Fruit fly (Drosophila melanogaster) whole organism, embryonic: ENCODE data around the gene Dnai2.
A peak's percentile ranks its signal among the peaks of the same experiment; 100 is the strongest.

Experiments used
- CG10274 ChIP-seq: fragments of 200-800 bp; sonication (Bioruptor generic); optimal IDR thresholded peaks from 3 replicates; lab custom pipeline; 2017; ENCODE audit warnings: missing biosample characterization, mild to moderate bottlenecking, missing genetic modification characterization
- CG12769 ChIP-seq: fragments of 200-800 bp; sonication (Bioruptor generic); optimal IDR thresholded peaks from 2 replicates; lab custom pipeline; 2019; ENCODE audit warnings: missing biosample characterization, mild to moderate bottlenecking, missing genetic modification characterization, moderate library complexity
- CG14441 ChIP-seq: fragments of 200-800 bp; sonication (Bioruptor generic); IDR thresholded peaks from 2 replicates; pipeline ENCODE4 v1.3.6; 2022; ENCODE audit warnings: missing biosample characterization, missing genetic modification characterization
- CG14860 ChIP-seq: fragments of 200-800 bp; sonication (Bioruptor generic); IDR thresholded peaks from 3 replicates; pipeline ENCODE4 v1.3.6; 2022; ENCODE audit warnings: missing biosample characterization, missing genetic modification characterization; ENCODE audit not compliant: partially characterized antibody
- CG15269 ChIP-seq: fragments of 200-800 bp; sonication (Bioruptor generic); optimal IDR thresholded peaks from 2 replicates; lab custom pipeline; 2018; ENCODE audit warnings: missing biosample characterization, mild to moderate bottlenecking, missing genetic modification characterization, moderate library complexity
- CG1602 ChIP-seq: fragments of 200-800 bp; sonication (Bioruptor generic); optimal IDR thresholded peaks from 3 replicates; lab custom pipeline; 2016; ENCODE audit warnings: missing biosample characterization, missing genetic modification characterization
- CG18599 ChIP-seq: fragments of 200-800 bp; sonication (Bioruptor generic); optimal IDR thresholded peaks from 3 replicates; lab custom pipeline; 2017; ENCODE audit warnings: missing biosample characterization, missing genetic modification characterization, mild to moderate bottlenecking, moderate library complexity, missing genetic modification reagents
- CG18619 ChIP-seq: fragments of 200-800 bp; sonication (Bioruptor generic); optimal IDR thresholded peaks from 3 replicates; lab custom pipeline; 2017; ENCODE audit warnings: missing biosample characterization, mild to moderate bottlenecking, missing genetic modification characterization
- CG31441 ChIP-seq: fragments of 200-800 bp; sonication (Bioruptor generic); IDR thresholded peaks from 2 replicates; pipeline ENCODE4 v1.3.6; 2022; ENCODE audit warnings: missing biosample characterization, missing genetic modification characterization
- CG3281 ChIP-seq: fragments of 200-800 bp; sonication (Bioruptor generic); optimal IDR thresholded peaks from 3 replicates; lab custom pipeline; 2017; ENCODE audit warnings: missing biosample characterization, mild to moderate bottlenecking, missing genetic modification characterization
- CG3995 ChIP-seq: fragments of 200-800 bp; sonication (Bioruptor generic); optimal IDR thresholded peaks from 3 replicates; lab custom pipeline; 2016; ENCODE audit warnings: missing biosample characterization, missing genetic modification characterization
- CG6254 ChIP-seq: fragments of 200-800 bp; sonication (Bioruptor generic); optimal IDR thresholded peaks from 3 replicates; lab custom pipeline; 2017; ENCODE audit warnings: mild to moderate bottlenecking, missing biosample characterization, missing genetic modification reagents, missing genetic modification characterization
- CG7372 ChIP-seq: fragments of 200-800 bp; sonication (Bioruptor generic); IDR thresholded peaks from 2 replicates; pipeline ENCODE4 v1.3.6; 2022; ENCODE audit warnings: missing biosample characterization, missing genetic modification characterization
- CG7839 ChIP-seq: fragments of 200-800 bp; sonication (Bioruptor generic); optimal IDR thresholded peaks from 3 replicates; lab custom pipeline; 2018; ENCODE audit warnings: missing biosample characterization, mild to moderate bottlenecking, missing genetic modification characterization, moderate library complexity
- CG9609 ChIP-seq: fragments of 200-800 bp; sonication (Bioruptor generic); optimal IDR thresholded peaks from 3 replicates; lab custom pipeline; 2016; ENCODE audit warnings: missing biosample characterization, missing genetic modification characterization
- CG9817 ChIP-seq: fragments of 200-800 bp; sonication (Bioruptor generic); optimal IDR thresholded peaks from 2 replicates; lab custom pipeline; 2018; ENCODE audit warnings: missing biosample characterization, mild to moderate bottlenecking, missing genetic modification characterization, moderate library complexity
- CoRest ChIP-seq: fragments of 200-800 bp; sonication (Bioruptor generic); optimal IDR thresholded peaks from 3 replicates; lab custom pipeline; 2018; ENCODE audit warnings: missing biosample characterization, mild to moderate bottlenecking, missing genetic modification characterization, moderate library complexity
- CrebB ChIP-seq: fragments of 200-800 bp; sonication (Bioruptor generic); optimal IDR thresholded peaks from 3 replicates; lab custom pipeline; 2018; ENCODE audit warnings: missing biosample characterization, mild to moderate bottlenecking, missing genetic modification characterization
- D ChIP-seq, 2 experiments: fragments of 200-800 bp in 1 of 2; fragments of >200 bp in 1 of 2; sonication (Bioruptor generic) in 1 of 2; optimal IDR thresholded peaks; 2 replicates in 1 of 2; 3 replicates in 1 of 2; lab custom pipeline; 2017; ENCODE audit warnings: mild to moderate bottlenecking in 1 of 2, missing biosample characterization in 1 of 2, missing genetic modification characterization in 1 of 2, missing genetic modification reagents in 1 of 2
- Dip2 ChIP-seq: fragments of 200-800 bp; sonication (Bioruptor generic); IDR thresholded peaks from 2 replicates; pipeline ENCODE4 v1.3.6; 2022; ENCODE audit warnings: missing biosample characterization, missing genetic modification characterization
- Eip74EF ChIP-seq, 2 experiments: fragments of 200-800 bp in 1 of 2; fragments of >200 bp in 1 of 2; sonication (Bioruptor generic) in 1 of 2; optimal IDR thresholded peaks; 2 replicates each; lab custom pipeline; 2017 to 2019; ENCODE audit warnings: missing biosample characterization in 2 of 2, missing genetic modification characterization in 2 of 2, mild to moderate bottlenecking in 1 of 2, moderate library complexity in 1 of 2
- Ets65A ChIP-seq: fragments of 200-800 bp; sonication (Bioruptor generic); peaks from one replicate; lab custom pipeline; 2016; ENCODE audit warnings: missing biosample characterization, missing genetic modification characterization
- H2.0 ChIP-seq: fragments of 200-800 bp; sonication (Bioruptor generic); IDR thresholded peaks from 2 replicates; pipeline ENCODE4 v1.3.6; 2022; ENCODE audit warnings: missing biosample characterization, missing genetic modification characterization
- Lpt ChIP-seq: fragments of >200 bp; optimal IDR thresholded peaks from 2 replicates; lab custom pipeline; 2018; ENCODE audit warnings: missing biosample characterization, missing genetic modification characterization
- NfI ChIP-seq: fragments of 200-800 bp; sonication (Bioruptor generic); optimal IDR thresholded peaks from 3 replicates; lab custom pipeline; 2018; ENCODE audit warnings: missing biosample characterization, mild to moderate bottlenecking, missing genetic modification characterization, moderate library complexity
- PHDP ChIP-seq: fragments of 200-800 bp; sonication (Bioruptor generic); optimal IDR thresholded peaks from 3 replicates; lab custom pipeline; 2018; ENCODE audit warnings: missing biosample characterization, mild to moderate bottlenecking, missing genetic modification characterization, moderate library complexity
- Xrp1 ChIP-seq: fragments of 200-800 bp; sonication (Bioruptor generic); IDR thresholded peaks from 2 replicates; pipeline ENCODE4 v1.3.6; 2022; ENCODE audit warnings: missing biosample characterization, missing genetic modification characterization
- bigmax ChIP-seq: fragments of 200-800 bp; sonication (Bioruptor generic); optimal IDR thresholded peaks from 2 replicates; lab custom pipeline; 2018; ENCODE audit warnings: missing biosample characterization, mild to moderate bottlenecking, missing genetic modification characterization
- chinmo ChIP-seq: fragments of 200-800 bp; sonication (Bioruptor generic); IDR thresholded peaks from 4 replicates; pipeline ENCODE4 v1.3.6; 2022; ENCODE audit warnings: missing biosample characterization, missing genetic modification characterization; ENCODE audit not compliant: partially characterized antibody
- chm ChIP-seq: fragments of 200-800 bp; sonication (Bioruptor generic); IDR thresholded peaks from 2 replicates; pipeline ENCODE4 v1.3.6; 2022; ENCODE audit warnings: missing biosample characterization, missing genetic modification characterization
- dmrt11E ChIP-seq: fragments of 200-800 bp; sonication (Bioruptor generic); optimal IDR thresholded peaks from 3 replicates; lab custom pipeline; 2018; ENCODE audit warnings: missing biosample characterization, mild to moderate bottlenecking, missing genetic modification characterization, moderate library complexity
- exex ChIP-seq: fragments of 200-800 bp; sonication (Bioruptor generic); optimal IDR thresholded peaks from 4 replicates; lab custom pipeline; 2018; ENCODE audit warnings: missing biosample characterization, mild to moderate bottlenecking, missing genetic modification characterization, moderate library complexity
- fd64A ChIP-seq: fragments of 200-800 bp; sonication (Bioruptor generic); optimal IDR thresholded peaks from 3 replicates; lab custom pipeline; 2018; ENCODE audit warnings: missing biosample characterization, mild to moderate bottlenecking, missing genetic modification characterization
- ftz-f1 ChIP-seq: fragments of 200-800 bp; sonication (Bioruptor generic); optimal IDR thresholded peaks from 2 replicates; lab custom pipeline; 2016; ENCODE audit warnings: missing biosample characterization, missing genetic modification characterization
- fu2 ChIP-seq: fragments of 200-800 bp; sonication (Bioruptor generic); optimal IDR thresholded peaks from 2 replicates; lab custom pipeline; 2016; ENCODE audit warnings: missing biosample characterization, missing genetic modification characterization
- gem ChIP-seq: fragments of 200-800 bp; sonication (Bioruptor generic); optimal IDR thresholded peaks from 2 replicates; lab custom pipeline; 2019; ENCODE audit warnings: missing biosample characterization, mild to moderate bottlenecking, missing genetic modification characterization, moderate library complexity
- gsb ChIP-seq: fragments of 200-800 bp; sonication (Bioruptor generic); IDR thresholded peaks from 2 replicates; pipeline ENCODE4 v1.3.6; 2022; ENCODE audit warnings: missing biosample characterization, missing genetic modification characterization
- gsb-n ChIP-seq: fragments of 200-800 bp; sonication (Bioruptor generic); optimal IDR thresholded peaks from 3 replicates; lab custom pipeline; 2018; ENCODE audit warnings: missing biosample characterization, mild to moderate bottlenecking, missing genetic modification characterization
- her ChIP-seq: fragments of 200-800 bp; sonication (Bioruptor generic); optimal IDR thresholded peaks from 2 replicates; lab custom pipeline; 2016; ENCODE audit warnings: missing biosample characterization, missing genetic modification characterization
- hkb ChIP-seq, 2 experiments: fragments of 200-800 bp in 1 of 2; fragments of >200 bp in 1 of 2; sonication (Bioruptor generic) in 1 of 2; IDR thresholded peaks in 1 of 2; optimal IDR thresholded peaks in 1 of 2; 2 replicates each; pipeline versions ENCODE4 v1.3.6 to Lab custom; 2017 to 2022; ENCODE audit warnings: missing biosample characterization in 1 of 2, missing genetic modification characterization in 1 of 2
- lmd ChIP-seq: fragments of 200-800 bp; sonication (Bioruptor generic); IDR thresholded peaks from 2 replicates; pipeline ENCODE4 v1.3.6; 2022; ENCODE audit warnings: missing biosample characterization, missing genetic modification characterization
- peb ChIP-seq: fragments of 200-800 bp; sonication (Bioruptor generic); IDR thresholded peaks from 2 replicates; pipeline ENCODE4 v1.3.6; 2022; ENCODE audit warnings: missing biosample characterization, missing genetic modification characterization
- row ChIP-seq: fragments of 200-800 bp; sonication (Bioruptor generic); IDR thresholded peaks from 3 replicates; pipeline ENCODE4 v1.3.6; 2022; ENCODE audit warnings: missing biosample characterization, missing genetic modification characterization
- sc ChIP-seq, 3 experiments: fragments of >200 bp in 2 of 3; fragments of 200-800 bp in 1 of 3; sonication (Bioruptor generic) in 1 of 3; optimal IDR thresholded peaks; 2 replicates in 2 of 3; 3 replicates in 1 of 3; lab custom pipeline; 2017; ENCODE audit warnings: mild to moderate bottlenecking in 1 of 3, missing biosample characterization in 1 of 3, missing genetic modification characterization in 1 of 3, missing genetic modification reagents in 1 of 3
- slp2 ChIP-seq: fragments of 200-800 bp; sonication (Bioruptor generic); optimal IDR thresholded peaks from 2 replicates; lab custom pipeline; 2016; ENCODE audit warnings: missing biosample characterization, missing genetic modification characterization
- stc ChIP-seq: fragments of 200-800 bp; sonication (Bioruptor generic); IDR thresholded peaks from 2 replicates; pipeline ENCODE4 v1.3.6; 2022; ENCODE audit warnings: missing biosample characterization, missing genetic modification characterization
- sug ChIP-seq: fragments of 200-800 bp; optimal IDR thresholded peaks from 2 replicates; lab custom pipeline; 2019; ENCODE audit warnings: missing biosample characterization, mild to moderate bottlenecking, missing genetic modification characterization, moderate library complexity
- trem ChIP-seq: fragments of 200-800 bp; optimal IDR thresholded peaks from 3 replicates; lab custom pipeline; 2019; ENCODE audit warnings: missing biosample characterization, mild to moderate bottlenecking, missing genetic modification characterization, moderate library complexity
- zen ChIP-seq: fragments of 200-800 bp; sonication (Bioruptor generic); optimal IDR thresholded peaks from 3 replicates; lab custom pipeline; 2018; ENCODE audit warnings: missing biosample characterization, mild to moderate bottlenecking, missing genetic modification characterization, moderate library complexity

Dnai2 gene

dm6 chr3L:11721498-11721946, 22.5 kb upstream of the Dnai2 start:
- peak; percentile 38 for TF ChIP-seq CG7839 (tag; lab: Kevin White, UChicago)
- no peak for TF ChIP-seq CG9609
- TF ChIP-seq her (GFP tag; lab: Kevin White, UChicago) = no peak
- peak; percentile 9 for TF ChIP-seq NfI (GFP tag; lab: Kevin White, UChicago)
- TF ChIP-seq Xrp1 (GFP tag; lab: Robert Waterston, UW) = peak; percentile 54; the same call in 1 of the 2 replicates
- TF ChIP-seq CrebB (tag; lab: Kevin White, UChicago) = no peak
- no peak for TF ChIP-seq zen (tag; lab: Kevin White, UChicago)
- TF ChIP-seq row (GFP tag; lab: Robert Waterston, UW) = peak; percentile 82
- TF ChIP-seq fd64A = no peak
- no peak for TF ChIP-seq ftz-f1
- TF ChIP-seq trem = no peak
- TF ChIP-seq sc (optimal IDR thresholded peaks at IDR 0.05; lab: Kevin White, UChicago) = no peak
- TF ChIP-seq sc (GFP tag; optimal IDR thresholded peaks at IDR 0.05; lab: Kevin White, UChicago) = no peak
- peak; percentile 46 for TF ChIP-seq CG14441 (GFP tag; lab: Robert Waterston, UW)
- TF ChIP-seq CG14860 (GFP tag; lab: Robert Waterston, UW) = no peak
- TF ChIP-seq gsb-n (tag; lab: Kevin White, UChicago) = no peak
- TF ChIP-seq CG18599 (GFP tag; lab: Kevin White, UChicago) = peak; percentile 42
- peak; percentile 17 for TF ChIP-seq CoRest
- TF ChIP-seq hkb (optimal IDR thresholded peaks at IDR 0.05; lab: Kevin White, UChicago) = no peak
- TF ChIP-seq hkb (GFP tag; IDR thresholded peaks at IDR 0.05; lab: Robert Waterston, UW) = 0 out of 2 replicates have a peak, but pooled peaks have one; percentile 26
- peak; percentile 33 for TF ChIP-seq exex (tag; lab: Kevin White, UChicago)
- no peak for TF ChIP-seq dmrt11E (tag; lab: Kevin White, UChicago)
- no peak for TF ChIP-seq CG3995 (GFP tag; lab: Kevin White, UChicago)
- TF ChIP-seq CG10274 (GFP tag; lab: Kevin White, UChicago) = no peak
- TF ChIP-seq CG3281 (GFP tag; lab: Kevin White, UChicago) = peak; percentile 20
- TF ChIP-seq peb = no peak
- TF ChIP-seq CG12769 (tag; lab: Kevin White, UChicago) = peak; percentile 52
- no peak for TF ChIP-seq CG31441 (GFP tag; lab: Robert Waterston, UW)
- no peak for TF ChIP-seq bigmax (GFP tag; lab: Kevin White, UChicago)
- TF ChIP-seq chinmo (GFP tag; lab: Robert Waterston, UW) = no peak
- no peak for TF ChIP-seq CG6254 (GFP tag; lab: Kevin White, UChicago)
- TF ChIP-seq slp2 (GFP tag; lab: Kevin White, UChicago) = no peak
- TF ChIP-seq CG7372 (GFP tag; lab: Robert Waterston, UW) = peak; percentile 42; the same call in 1 of the 2 replicates
- TF ChIP-seq H2.0 (GFP tag; lab: Robert Waterston, UW) = no peak
- no peak for TF ChIP-seq Ets65A (GFP tag; lab: Kevin White, UChicago)
- peak; percentile 99 for TF ChIP-seq sug (tag; lab: Kevin White, UChicago)
- peak; percentile 4; the same call in 1 of the 2 replicates for TF ChIP-seq lmd (GFP tag; lab: Robert Waterston, UW)
- TF ChIP-seq PHDP (tag; lab: Kevin White, UChicago) = peak; percentile 41
- peak; percentile 50 for TF ChIP-seq gem
- TF ChIP-seq CG9817 = peak; percentile 27
- TF ChIP-seq D (optimal IDR thresholded peaks at IDR 0.05; lab: Kevin White, UChicago) = no peak
- TF ChIP-seq D (GFP tag; optimal IDR thresholded peaks at IDR 0.05; lab: Kevin White, UChicago) = no peak
- no peak for TF ChIP-seq Dip2 (GFP tag; lab: Robert Waterston, UW)
- TF ChIP-seq gsb (GFP tag; lab: Robert Waterston, UW) = peak; percentile 49
- no peak for TF ChIP-seq chm
- no peak for TF ChIP-seq stc (GFP tag; lab: Robert Waterston, UW)
- no peak for TF ChIP-seq fu2 (GFP tag; lab: Kevin White, UChicago)
- TF ChIP-seq Eip74EF (GFP tag; optimal IDR thresholded peaks at IDR 0.05; lab: Kevin White, UChicago) = no peak
- TF ChIP-seq CG1602 (GFP tag; lab: Kevin White, UChicago) = no peak
- no peak for TF ChIP-seq Lpt
- no peak for TF ChIP-seq CG18619 (GFP tag; lab: Kevin White, UChicago)
- peak; percentile 24 for TF ChIP-seq CG15269 (tag; lab: Kevin White, UChicago)
